Worm (Caenorhabditis elegans) whole organism, L1 larva: ENCODE measurements around the gene sox-2.
A peak's percentile ranks its signal among the peaks of the same experiment; 100 is the strongest.

ENCODE experiments used
- C16A3.4 ChIP-seq: fragments of 150-350 bp; optimal IDR thresholded peaks from 2 replicates; lab custom pipeline; 2014; ENCODE audit warnings: missing biosample characterization, missing genetic modification characterization
- blmp-1 ChIP-seq: fragments of 150-350 bp; optimal IDR thresholded peaks from 2 replicates; lab custom pipeline; 2014; ENCODE audit warnings: missing biosample characterization, missing genetic modification characterization
- ceh-63 ChIP-seq: fragments of 200-800 bp; sonication (Bioruptor generic); optimal IDR thresholded peaks from 2 replicates; lab custom pipeline; 2018; ENCODE audit warnings: mild to moderate bottlenecking, missing genetic modification characterization, missing compliant biosample characterization
- ceh-82 ChIP-seq, 3 experiments: fragments of 150-350 bp in 1 of 3; sonication (generic microtip) in 2 of 3; optimal IDR thresholded peaks; 2 replicates each; lab custom pipeline; 2014 to 2017; ENCODE audit warnings: missing biosample characterization in 3 of 3, missing genetic modification characterization in 3 of 3
- dpl-1 ChIP-seq, 3 experiments: fragments of 150-350 bp in 2 of 3; sonication (generic microtip) in 1 of 3; optimal IDR thresholded peaks; 2 replicates each; lab custom pipeline; 2014 to 2017; ENCODE audit warnings: missing biosample characterization in 3 of 3, missing genetic modification characterization in 3 of 3, missing genetic modification reagents in 3 of 3
- efl-1 ChIP-seq, 4 experiments: fragments of 150-350 bp; optimal IDR thresholded peaks in 3 of 4; peaks in 1 of 4; 1 replicate in 1 of 4; 2 replicates in 3 of 4; lab custom pipeline; 2014; ENCODE audit warnings: missing biosample characterization in 2 of 4, missing genetic modification characterization in 2 of 4, missing genetic modification reagents in 2 of 4
- efl-3 ChIP-seq: fragments of 200-800 bp; sonication (Bioruptor generic); optimal IDR thresholded peaks from 2 replicates; lab custom pipeline; 2018; ENCODE audit warnings: mild to moderate bottlenecking, missing genetic modification characterization, missing compliant biosample characterization
- egl-13 ChIP-seq: sonication (generic microtip); optimal IDR thresholded peaks from 2 replicates; lab custom pipeline; 2016; ENCODE audit warnings: missing genotype, missing genetic modification reagents, missing genetic modification characterization, missing compliant biosample characterization
- elt-3 ChIP-seq, 6 experiments: fragments of 150-350 bp in 1 of 6; sonication (generic microtip); optimal IDR thresholded peaks; 2 replicates each; lab custom pipeline; 2017 to 2018; ENCODE audit warnings: missing biosample characterization in 6 of 6, missing genetic modification characterization in 6 of 6, inconsistent platforms in 1 of 6
- ets-5 ChIP-seq: fragments of 200-800 bp; sonication (Bioruptor generic); IDR thresholded peaks from 2 replicates; pipeline ENCODE4 v1.3.6; 2022; ENCODE audit warnings: missing genetic modification characterization, missing compliant biosample characterization
- fkh-10 ChIP-seq: sonication (generic microtip); optimal IDR thresholded peaks from 2 replicates; lab custom pipeline; 2017; ENCODE audit warnings: missing biosample characterization, missing genetic modification reagents, missing genetic modification characterization
- fkh-4 ChIP-seq: sonication (generic microtip); optimal IDR thresholded peaks from 2 replicates; lab custom pipeline; 2016; ENCODE audit warnings: missing compliant biosample characterization, missing genetic modification characterization, borderline replicate concordance
- fos-1 ChIP-seq: fragments of 150-350 bp; optimal IDR thresholded peaks from 2 replicates; lab custom pipeline; 2014; ENCODE audit warnings: missing biosample characterization, missing genetic modification characterization
- hlh-17 ChIP-seq: fragments of 200-800 bp; sonication (Bioruptor generic); optimal IDR thresholded peaks from 2 replicates; lab custom pipeline; 2018; ENCODE audit warnings: missing genetic modification characterization, mild to moderate bottlenecking, missing compliant biosample characterization, moderate library complexity, borderline replicate concordance
- hlh-4 ChIP-seq: sonication (generic microtip); optimal IDR thresholded peaks from 2 replicates; lab custom pipeline; 2016; ENCODE audit warnings: mild to moderate bottlenecking, missing genetic modification characterization, missing compliant biosample characterization
- irx-1 ChIP-seq: sonication (generic microtip); optimal IDR thresholded peaks from 2 replicates; lab custom pipeline; 2016; ENCODE audit warnings: missing genetic modification characterization, missing compliant biosample characterization
- jun-1 ChIP-seq: fragments of 150-350 bp; optimal IDR thresholded peaks from 2 replicates; lab custom pipeline; 2014; ENCODE audit warnings: missing biosample characterization, missing genetic modification reagents, missing genetic modification characterization
- lin-14 ChIP-seq: fragments of 200-800 bp; sonication (Bioruptor generic); optimal IDR thresholded peaks from 2 replicates; lab custom pipeline; 2018; ENCODE audit warnings: mild to moderate bottlenecking, missing genetic modification characterization, moderate library complexity, missing compliant biosample characterization
- lin-15B ChIP-seq: fragments of 150-350 bp; sonication (generic microtip); optimal IDR thresholded peaks from 3 replicates; lab custom pipeline; 2014; ENCODE audit warnings: missing biosample characterization, missing genetic modification characterization
- lin-35 ChIP-seq, 2 experiments: fragments of 150-350 bp; optimal IDR thresholded peaks; 2 replicates each; lab custom pipeline; 2014; ENCODE audit warnings: missing biosample characterization in 2 of 2, missing genetic modification characterization in 2 of 2, missing genetic modification reagents in 2 of 2
- lir-3 ChIP-seq: sonication (generic microtip); optimal IDR thresholded peaks from 2 replicates; lab custom pipeline; 2016; ENCODE audit warnings: mild to moderate bottlenecking, missing genetic modification characterization, moderate library complexity, missing compliant biosample characterization; ENCODE audit not compliant: poor library complexity
- lsy-2 ChIP-seq, 2 experiments: fragments of 150-350 bp; optimal IDR thresholded peaks; 2 replicates each; lab custom pipeline; 2014; ENCODE audit warnings: missing biosample characterization in 2 of 2, missing genetic modification characterization in 2 of 2
- mdl-1 ChIP-seq, 2 experiments: fragments of 150-350 bp; optimal IDR thresholded peaks; 2 replicates each; lab custom pipeline; 2014 to 2017; ENCODE audit warnings: missing biosample characterization in 2 of 2, missing genetic modification characterization in 2 of 2, inconsistent platforms in 1 of 2
- mep-1 ChIP-seq: fragments of 150-350 bp; optimal IDR thresholded peaks from 2 replicates; lab custom pipeline; 2014; ENCODE audit warnings: missing biosample characterization, missing genetic modification characterization
- nhr-11 ChIP-seq: fragments of 150-350 bp; optimal IDR thresholded peaks from 2 replicates; lab custom pipeline; 2014; ENCODE audit warnings: missing biosample characterization, missing genetic modification characterization
- nhr-20 ChIP-seq: sonication (generic microtip); optimal IDR thresholded peaks from 2 replicates; lab custom pipeline; 2016; ENCODE audit warnings: mild to moderate bottlenecking, missing genetic modification characterization, missing compliant biosample characterization
- nhr-28 ChIP-seq: fragments of 150-350 bp; optimal IDR thresholded peaks from 2 replicates; lab custom pipeline; 2014; ENCODE audit warnings: missing biosample characterization, missing genetic modification characterization
- nhr-47 ChIP-seq: sonication (generic microtip); optimal IDR thresholded peaks from 2 replicates; lab custom pipeline; 2016; ENCODE audit warnings: mild to moderate bottlenecking, missing genetic modification characterization, moderate library complexity, missing compliant biosample characterization
- nhr-71 ChIP-seq: sonication (generic microtip); optimal IDR thresholded peaks from 2 replicates; lab custom pipeline; 2016; ENCODE audit warnings: mild to moderate bottlenecking, missing genetic modification characterization, moderate library complexity, missing compliant biosample characterization
- nhr-84 ChIP-seq: sonication (generic microtip); optimal IDR thresholded peaks from 2 replicates; lab custom pipeline; 2017; ENCODE audit warnings: missing biosample characterization, missing genetic modification characterization
- nhr-85 ChIP-seq: sonication (generic microtip); peaks from one replicate; lab custom pipeline; 2016; ENCODE audit warnings: missing genetic modification characterization, inconsistent platforms, missing compliant biosample characterization
- nhr-90 ChIP-seq: sonication (generic microtip); optimal IDR thresholded peaks from 2 replicates; lab custom pipeline; 2016; ENCODE audit warnings: mild to moderate bottlenecking, missing genetic modification characterization, missing compliant biosample characterization; ENCODE audit not compliant: poor library complexity
- pag-3 ChIP-seq: sonication (generic microtip); optimal IDR thresholded peaks from 2 replicates; lab custom pipeline; 2017; ENCODE audit warnings: missing genetic modification characterization, mild to moderate bottlenecking, missing compliant biosample characterization, antibody characterized with exemption, borderline replicate concordance; ENCODE audit not compliant: insufficient read depth
- pax-3 ChIP-seq: fragments of 200-800 bp; sonication (Bioruptor generic); optimal IDR thresholded peaks from 2 replicates; lab custom pipeline; 2018; ENCODE audit warnings: mild to moderate bottlenecking, missing genetic modification characterization, moderate library complexity, missing compliant biosample characterization
- rnt-1 ChIP-seq: sonication (generic microtip); optimal IDR thresholded peaks from 2 replicates; lab custom pipeline; 2016; ENCODE audit warnings: mild to moderate bottlenecking, missing genetic modification characterization, moderate library complexity, missing compliant biosample characterization
- skn-1 ChIP-seq: fragments of 150-350 bp; optimal IDR thresholded peaks from 2 replicates; lab custom pipeline; 2014; ENCODE audit warnings: missing biosample characterization, missing genetic modification characterization
- snpc-4 ChIP-seq: fragments of 150-350 bp; optimal IDR thresholded peaks from 2 replicates; lab custom pipeline; 2014; ENCODE audit warnings: missing biosample characterization, missing genetic modification characterization
- snu-23 ChIP-seq: sonication (generic microtip); optimal IDR thresholded peaks from 2 replicates; lab custom pipeline; 2016; ENCODE audit warnings: missing genetic modification characterization, missing compliant biosample characterization
- sptf-1 ChIP-seq: fragments of 150-350 bp; optimal IDR thresholded peaks from 2 replicates; lab custom pipeline; 2014; ENCODE audit warnings: missing biosample characterization, missing genetic modification characterization
- tbx-2 ChIP-seq: sonication (generic microtip); optimal IDR thresholded peaks from 2 replicates; lab custom pipeline; 2016; ENCODE audit warnings: missing genetic modification characterization, missing compliant biosample characterization
- unc-130 ChIP-seq: fragments of 150-350 bp; optimal IDR thresholded peaks from 2 replicates; lab custom pipeline; 2017; ENCODE audit warnings: missing biosample characterization, missing genetic modification characterization, inconsistent platforms
- unc-62 ChIP-seq: fragments of 150-350 bp; optimal IDR thresholded peaks from 2 replicates; lab custom pipeline; 2014; ENCODE audit warnings: missing biosample characterization, missing genetic modification reagents, missing genetic modification characterization
- unc-86 ChIP-seq: sonication (generic microtip); optimal IDR thresholded peaks from 2 replicates; lab custom pipeline; 2016; ENCODE audit warnings: missing genetic modification characterization, missing compliant biosample characterization
- vab-15 ChIP-seq: sonication (generic microtip); optimal IDR thresholded peaks from 2 replicates; lab custom pipeline; 2017; ENCODE audit warnings: missing genotype, mild to moderate bottlenecking, missing genetic modification characterization, missing compliant biosample characterization
- zag-1 ChIP-seq: fragments of 150-350 bp; optimal IDR thresholded peaks from 2 replicates; lab custom pipeline; 2014; ENCODE audit warnings: missing biosample characterization, missing genetic modification characterization

The sox-2 gene

DNA sequence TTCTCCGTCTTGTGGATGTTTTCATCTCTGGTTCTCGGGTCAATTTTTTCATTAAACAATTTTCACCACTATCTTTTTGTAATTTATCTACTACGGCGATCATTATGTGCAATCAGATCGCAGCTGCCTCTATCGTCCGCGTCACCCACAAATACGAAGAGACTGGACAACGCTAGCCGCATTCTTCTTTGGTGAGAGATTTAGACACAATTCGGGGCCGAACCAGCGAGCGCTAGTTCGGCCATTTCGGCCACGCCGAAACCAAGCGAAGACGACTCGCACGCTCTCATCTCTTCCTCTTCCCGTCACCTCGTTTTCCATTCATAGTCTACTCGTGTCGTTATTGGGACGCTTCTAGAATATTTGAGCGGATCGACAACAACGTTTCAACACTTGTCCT, 22.2 kb upstream of the sox-2 start, which contains the start of gene gly-12:
Gene gly-12 (plus strand): TSS at position 117 of the 400 bp plus-strand sequence.
- TF ChIP-seq unc-130 (tag; lab: Kevin White, UChicago) (peak; percentile 25), nhr-84 (tag; lab: Kevin White, UChicago) (no peak), ceh-63 (no peak), jun-1 (tag; lab: Kevin White, UChicago) (no peak), hlh-4 (tag; lab: Kevin White, UChicago) (no peak), ceh-82 (tag; optimal IDR thresholded peaks at IDR 0.05; lab: Kevin White, UChicago) (peak in 2 of 3 experiments; percentile 6 to 59), unc-86 (peak; percentile 43), irx-1 (tag; lab: Kevin White, UChicago) (no peak), hlh-17 (no peak), ets-5 (GFP tag; lab: Robert Waterston, UW) (no peak), efl-1 (optimal IDR thresholded peaks at IDR 0.05; lab: Kevin White, UChicago) (no peak), efl-1 (GFP tag; optimal IDR thresholded peaks at IDR 0.05 in 1 of 2; lab: Kevin White, UChicago) (no peak), nhr-71 (tag; lab: Kevin White, UChicago) (peak; percentile 42), lin-15B (tag; lab: Kevin White, UChicago) (no peak), skn-1 (peak; percentile 21), snu-23 (GFP tag; lab: Kevin White, UChicago) (peak; percentile 53), unc-62 (no peak), zag-1 (tag; lab: Kevin White, UChicago) (no peak), lir-3 (tag; lab: Kevin White, UChicago) (no peak), nhr-47 (tag; lab: Kevin White, UChicago) (peak; percentile 13), pax-3 (tag; lab: Kevin White, UChicago) (no peak), lsy-2 (tag; optimal IDR thresholded peaks at IDR 0.05; lab: Kevin White, UChicago) (peak in 1 of 2 experiments; percentile 18), nhr-11 (tag; lab: Kevin White, UChicago) (no peak), mep-1 (tag; lab: Kevin White, UChicago) (peak; percentile 58), nhr-28 (no peak), lin-35 (GFP tag; optimal IDR thresholded peaks at IDR 0.05; lab: Kevin White, UChicago) (peak; percentile 1 to 5), sptf-1 (no peak), vab-15 (tag; lab: Kevin White, UChicago) (no peak), nhr-90 (tag; lab: Kevin White, UChicago) (no peak), fkh-10 (GFP tag; lab: Kevin White, UChicago) (no peak), tbx-2 (tag; lab: Kevin White, UChicago) (no peak), C16A3.4 (tag; lab: Kevin White, UChicago) (peak; percentile 2), lin-14 (GFP tag; lab: Kevin White, UChicago) (peak; percentile 84), nhr-20 (tag; lab: Kevin White, UChicago) (peak; percentile 50), efl-3 (GFP tag; lab: Kevin White, UChicago) (no peak), mdl-1 (tag; optimal IDR thresholded peaks at IDR 0.05; lab: Kevin White, UChicago) (peak in 1 of 2 experiments; percentile 7), rnt-1 (tag; lab: Kevin White, UChicago) (peak; percentile 69), snpc-4 (no peak), nhr-85 (tag; lab: Kevin White, UChicago) (no peak), fos-1 (tag; lab: Kevin White, UChicago) (no peak), fkh-4 (tag; lab: Kevin White, UChicago) (no peak), egl-13 (tag; lab: Kevin White, UChicago) (no peak), elt-3 (tag; optimal IDR thresholded peaks at IDR 0.05; lab: Kevin White, UChicago) (no peak), pag-3 (tag; lab: Kevin White, UChicago) (no peak), dpl-1 (GFP tag; optimal IDR thresholded peaks at IDR 0.05; lab: Kevin White, UChicago) (peak in 1 of 3 experiments; percentile 5), blmp-1 (tag; lab: Kevin White, UChicago) (peak; percentile 66)
